Fruit fly (Drosophila melanogaster): ENCODE measurements around the gene CG7800.
A peak's percentile ranks its signal among the peaks of the same experiment; 100 is the strongest.

CG7800 gene

DNA sequence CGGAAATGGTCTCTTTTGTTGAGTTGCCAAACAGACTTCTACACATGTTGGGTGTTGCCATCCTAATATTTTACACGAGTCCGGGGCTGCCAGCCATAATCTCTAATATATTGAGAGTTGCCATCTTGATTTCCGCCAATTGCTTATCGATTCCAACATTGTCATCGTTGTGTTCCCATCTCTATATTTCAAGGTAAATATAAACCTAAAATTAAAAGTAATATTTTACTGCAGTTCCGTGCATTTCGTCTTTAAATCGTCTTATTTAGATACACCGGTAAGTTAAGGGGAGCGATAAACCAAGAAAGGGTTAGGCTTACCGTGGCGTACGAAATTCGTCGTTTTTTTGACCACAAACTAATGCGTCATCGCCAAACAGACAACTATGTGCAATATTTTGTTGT is 15.6 kb downstream of the CG7800 start, which contains the start of gene PolI (continued):
- TF ChIP-seq CG1602 (GFP tag; optimal IDR thresholded peaks at IDR 0.05) (no peak), Lpt (GFP tag; optimal IDR thresholded peaks at IDR 0.05) (no peak), HLH4C (GFP tag; IDR thresholded peaks at IDR 0.05; ENCODE audit: partially characterized antibody) (no peak), Deaf1 (tag; optimal IDR thresholded peaks at IDR 0.05) (no peak), CG8765 (GFP tag; IDR thresholded peaks at IDR 0.05) (no peak), CG4617 (GFP tag; optimal IDR thresholded peaks at IDR 0.05; ENCODE audit: borderline replicate concordance) (peak; percentile 91), CG6254 (GFP tag; optimal IDR thresholded peaks at IDR 0.05) (no peak), sisA (GFP tag; IDR thresholded peaks at IDR 0.05) (no peak), NC2β (GFP tag; optimal IDR thresholded peaks at IDR 0.05) (no peak), C15 (GFP tag; IDR thresholded peaks at IDR 0.05) (no peak), hth (optimal IDR thresholded peaks at IDR 0.05) (no peak), CG7987 (GFP tag; optimal IDR thresholded peaks at IDR 0.05) (peak; percentile 42), nau (GFP tag; optimal IDR thresholded peaks at IDR 0.05) (no peak), CG12219 (GFP tag; optimal IDR thresholded peaks at IDR 0.05) (no peak), HmgD (GFP tag; optimal IDR thresholded peaks at IDR 0.05) (no peak), CG10654 (GFP tag; optimal IDR thresholded peaks at IDR 0.05) (peak; percentile 27), CG10543 (GFP tag; optimal IDR thresholded peaks at IDR 0.05) (peak; percentile 41), CG33557 (GFP tag; optimal IDR thresholded peaks at IDR 0.05) (no peak), CG8924 (tag; optimal IDR thresholded peaks at IDR 0.05) (peak; percentile 2), CG16815 (GFP tag; optimal IDR thresholded peaks at IDR 0.05) (no peak), CG10959 (GFP tag; IDR thresholded peaks at IDR 0.05) (no peak), sr (GFP tag; IDR thresholded peaks at IDR 0.05) (no peak), pfk (GFP tag; optimal IDR thresholded peaks at IDR 0.05) (no peak), twi (tag; optimal IDR thresholded peaks at IDR 0.05) (peak; percentile 2), CG17802 (tag; optimal IDR thresholded peaks at IDR 0.05) (no peak), Sox102F (GFP tag; optimal IDR thresholded peaks at IDR 0.05) (no peak), CG6175 (GFP tag; IDR thresholded peaks at IDR 0.05) (no peak), CG11456 (GFP tag; IDR thresholded peaks at IDR 0.05) (no peak), fru (optimal IDR thresholded peaks at IDR 0.05) (no peak), Usf (GFP tag; optimal IDR thresholded peaks at IDR 0.05) (no peak), CHES-1-like (GFP tag; optimal IDR thresholded peaks at IDR 0.05) (peak; percentile 27), Hr39 (optimal IDR thresholded peaks at IDR 0.05) (no peak), Fer2 (tag; optimal IDR thresholded peaks at IDR 0.05) (no peak), emc (GFP tag; optimal IDR thresholded peaks at IDR 0.05) (no peak), Vsx1 (GFP tag; optimal IDR thresholded peaks at IDR 0.05) (no peak), Fer3 (tag; optimal IDR thresholded peaks at IDR 0.05) (no peak), tll (GFP tag; optimal IDR thresholded peaks at IDR 0.05) (no peak), gro (GFP tag; optimal IDR thresholded peaks at IDR 0.05) (peak; percentile 81), CG11723 (GFP tag; optimal IDR thresholded peaks at IDR 0.05) (no peak), CG18619 (GFP tag; optimal IDR thresholded peaks at IDR 0.05) (no peak), aop (GFP tag; IDR thresholded peaks at IDR 0.05) (no peak), MESR4 (GFP tag; optimal IDR thresholded peaks at IDR 0.05) (peak; percentile 88), row (GFP tag; IDR thresholded peaks at IDR 0.05) (no peak; the same call in 2 of the 3 replicates), CG14965 (GFP tag; optimal IDR thresholded peaks at IDR 0.05; ENCODE audit: borderline replicate concordance) (no peak), Asciz (GFP tag; optimal IDR thresholded peaks at IDR 0.05) (no peak), kni (GFP tag; optimal IDR thresholded peaks at IDR 0.05) (no peak), dysf (GFP tag; IDR thresholded peaks at IDR 0.05) (no peak), ham (GFP tag; IDR thresholded peaks at IDR 0.05) (no peak), TFAM (GFP tag; optimal IDR thresholded peaks at IDR 0.05) (no peak), CG10462 (GFP tag; optimal IDR thresholded peaks at IDR 0.05) (no peak), gcm2 (GFP tag; optimal IDR thresholded peaks at IDR 0.05) (no peak), CG4424 (GFP tag; optimal IDR thresholded peaks at IDR 0.05) (peak; percentile 32), CG18262 (tag; optimal IDR thresholded peaks at IDR 0.05) (no peak)

Data from whole organism, embryonic.